Worm (Caenorhabditis elegans): ENCODE data around the gene C16A3.2.
A peak's percentile ranks its signal among the peaks of the same experiment; 100 is the strongest.

The C16A3.2 gene

ce11 chrIII:6360825-6361224, 28.8 kb upstream of the C16A3.2 start:
- TF ChIP-seq M03D4.4 (tag; optimal IDR thresholded peaks at IDR 0.05) (no peak), bed-3 (GFP tag; optimal IDR thresholded peaks at IDR 0.05) (no peak), nhr-12 (tag; optimal IDR thresholded peaks at IDR 0.05) (no peak), mep-1 (tag; optimal IDR thresholded peaks at IDR 0.05) (no peak)

ce11 chrIII:6361560-6361959, 28.1 kb upstream of the C16A3.2 start:
- TF ChIP-seq unc-62 (GFP tag; optimal IDR thresholded peaks at IDR 0.05), result no peak
- TF ChIP-seq nhr-28 (tag; optimal IDR thresholded peaks at IDR 0.05), result no peak
- TF ChIP-seq drap-1 (GFP tag; optimal IDR thresholded peaks at IDR 0.05), result no peak
- no peak for TF ChIP-seq nhr-2 (tag; optimal IDR thresholded peaks at IDR 0.05)
- no peak for TF ChIP-seq nhr-76 (tag; optimal IDR thresholded peaks at IDR 0.05)
- no peak for TF ChIP-seq tbx-8 (GFP tag; optimal IDR thresholded peaks at IDR 0.05)
- TF ChIP-seq sptf-1 (tag; optimal IDR thresholded peaks at IDR 0.05), result no peak
- no peak for TF ChIP-seq ces-1 (GFP tag; optimal IDR thresholded peaks at IDR 0.05)

- no peak for TF ChIP-seq ceh-39 (tag; optimal IDR thresholded peaks at IDR 0.05)
- peak; percentile 30 for TF ChIP-seq elt-1 (tag; optimal IDR thresholded peaks at IDR 0.05; ENCODE audit: borderline replicate concordance, insufficient read depth)
Measured at ce11 chrIII:6362323-6362922, 27.2 kb upstream of the C16A3.2 start.

- no peak for TF ChIP-seq elt-1 (tag; optimal IDR thresholded peaks at IDR 0.05; ENCODE audit: borderline replicate concordance, insufficient read depth)
- TF ChIP-seq unc-62 (GFP tag; optimal IDR thresholded peaks at IDR 0.05), result peak; percentile 24
- TF ChIP-seq lin-13 (tag; optimal IDR thresholded peaks at IDR 0.05), result no peak
- TF ChIP-seq hlh-1 (tag; optimal IDR thresholded peaks at IDR 0.05), result peak; percentile 41
- no peak for TF ChIP-seq mab-5 (tag; optimal IDR thresholded peaks at IDR 0.05)
- TF ChIP-seq nhr-76 (tag; optimal IDR thresholded peaks at IDR 0.05), result no peak
- no peak for TF ChIP-seq ceh-43 (GFP tag; optimal IDR thresholded peaks at IDR 0.05)
Measured at ce11 chrIII:6364395-6364794, 25.2 kb upstream of the C16A3.2 start.

ce11 chrIII:6367712-6368111, 21.9 kb upstream of the C16A3.2 start, which contains the start of the genes C56G2.15 and thoc-2:
Gene C56G2.15 (minus strand): TSS chrIII:6367899.
Gene thoc-2 (plus strand): TSS chrIII:6368042.
- TF ChIP-seq elt-1 (tag; optimal IDR thresholded peaks at IDR 0.05; ENCODE audit: borderline replicate concordance, insufficient read depth) (no peak), ceh-43 (GFP tag; optimal IDR thresholded peaks at IDR 0.05) (no peak), lsy-2 (tag; optimal IDR thresholded peaks at IDR 0.05) (no peak), snpc-4 (tag; optimal IDR thresholded peaks at IDR 0.05) (no peak), M03D4.4 (tag; optimal IDR thresholded peaks at IDR 0.05) (no peak), elt-3 (tag; optimal IDR thresholded peaks at IDR 0.05) (no peak), nhr-2 (tag; optimal IDR thresholded peaks at IDR 0.05) (no peak), ztf-11 (tag; optimal IDR thresholded peaks at IDR 0.05) (no peak), hlh-1 (tag; optimal IDR thresholded peaks at IDR 0.05) (no peak), nhr-237 (tag; optimal IDR thresholded peaks at IDR 0.05) (no peak), unc-120 (tag; optimal IDR thresholded peaks at IDR 0.05; ENCODE audit: poor library complexity, severe bottlenecking) (no peak), lin-13 (tag; optimal IDR thresholded peaks at IDR 0.05) (no peak), cnd-1 (tag; optimal IDR thresholded peaks at IDR 0.05) (no peak), blmp-1 (tag; optimal IDR thresholded peaks at IDR 0.05) (no peak), nhr-76 (tag; optimal IDR thresholded peaks at IDR 0.05) (no peak), sem-2 (GFP tag; optimal IDR thresholded peaks at IDR 0.05) (no peak), mab-5 (tag; optimal IDR thresholded peaks at IDR 0.05) (no peak)

- TF ChIP-seq blmp-1 (tag; optimal IDR thresholded peaks at IDR 0.05) (no peak), lin-13 (tag; optimal IDR thresholded peaks at IDR 0.05) (no peak), snpc-4 (tag; optimal IDR thresholded peaks at IDR 0.05) (no peak), ces-1 (GFP tag; optimal IDR thresholded peaks at IDR 0.05) (no peak), ztf-11 (tag; optimal IDR thresholded peaks at IDR 0.05) (no peak), lsy-2 (tag; optimal IDR thresholded peaks at IDR 0.05) (no peak), ceh-83 (GFP tag; optimal IDR thresholded peaks at IDR 0.05) (no peak), unc-120 (tag; optimal IDR thresholded peaks at IDR 0.05; ENCODE audit: poor library complexity, severe bottlenecking) (no peak), mls-2 (tag; optimal IDR thresholded peaks at IDR 0.05) (no peak), nhr-76 (tag; optimal IDR thresholded peaks at IDR 0.05) (no peak), nhr-237 (tag; optimal IDR thresholded peaks at IDR 0.05) (no peak), flh-1 (GFP tag; optimal IDR thresholded peaks at IDR 0.05) (no peak), hlh-1 (tag; optimal IDR thresholded peaks at IDR 0.05) (no peak)
Measured at ce11 chrIII:6368524-6368923, 21.1 kb upstream of the C16A3.2 start.
